Worm (Caenorhabditis elegans) whole organism, mixed stage, embryonic: ENCODE data around the gene Y73F4A.1.
A peak's percentile ranks its signal among the peaks of the same experiment; 100 is the strongest.

Experiments used
- M03D4.4 ChIP-seq: sonication (generic microtip); optimal IDR thresholded peaks from 2 replicates; lab custom pipeline; 2017; ENCODE audit warnings: mild to moderate bottlenecking, missing genetic modification characterization, missing compliant biosample characterization
- bed-3 ChIP-seq: fragments of 200-800 bp; sonication (Bioruptor generic); optimal IDR thresholded peaks from 3 replicates; lab custom pipeline; 2018; ENCODE audit warnings: mild to moderate bottlenecking, missing genetic modification characterization, moderate library complexity, missing compliant biosample characterization
- blmp-1 ChIP-seq: fragments of 150-350 bp; optimal IDR thresholded peaks from 2 replicates; lab custom pipeline; 2014; ENCODE audit warnings: missing biosample characterization, missing genetic modification characterization
- ceh-39 ChIP-seq: fragments of 150-350 bp; optimal IDR thresholded peaks from 2 replicates; lab custom pipeline; 2014; ENCODE audit warnings: missing biosample characterization, missing genetic modification characterization
- ceh-43 ChIP-seq: fragments of 200-800 bp; sonication (Bioruptor generic); optimal IDR thresholded peaks from 2 replicates; lab custom pipeline; 2018; ENCODE audit warnings: mild to moderate bottlenecking, missing genetic modification characterization, moderate library complexity, missing compliant biosample characterization
- ceh-83 ChIP-seq: fragments of 200-800 bp; sonication (Bioruptor generic); optimal IDR thresholded peaks from 2 replicates; lab custom pipeline; 2018; ENCODE audit warnings: mild to moderate bottlenecking, missing genetic modification characterization, missing compliant biosample characterization
- ces-1 ChIP-seq: fragments of 150-350 bp; optimal IDR thresholded peaks from 2 replicates; lab custom pipeline; 2014; ENCODE audit warnings: missing biosample characterization, missing genetic modification reagents, missing genetic modification characterization
- cnd-1 ChIP-seq: fragments of 200-800 bp; sonication (Bioruptor generic); optimal IDR thresholded peaks from 2 replicates; lab custom pipeline; 2018; ENCODE audit warnings: mild to moderate bottlenecking, missing genetic modification characterization, missing compliant biosample characterization
- drap-1 ChIP-seq: fragments of 200-800 bp; sonication (Bioruptor generic); optimal IDR thresholded peaks from 3 replicates; lab custom pipeline; 2018; ENCODE audit warnings: mild to moderate bottlenecking, missing genetic modification characterization, missing compliant biosample characterization
- elt-1 ChIP-seq: sonication (generic microtip); optimal IDR thresholded peaks from 2 replicates; lab custom pipeline; 2017; ENCODE audit warnings: missing genetic modification characterization, mild to moderate bottlenecking, missing compliant biosample characterization, antibody characterized with exemption, moderate library complexity, borderline replicate concordance; ENCODE audit not compliant: insufficient read depth
- elt-3 ChIP-seq: fragments of 150-350 bp; optimal IDR thresholded peaks from 2 replicates; lab custom pipeline; 2014; ENCODE audit warnings: missing biosample characterization, missing genetic modification characterization
- flh-1 ChIP-seq: fragments of 200-800 bp; sonication (Bioruptor generic); optimal IDR thresholded peaks from 2 replicates; lab custom pipeline; 2018; ENCODE audit warnings: mild to moderate bottlenecking, missing genetic modification characterization, moderate library complexity, missing compliant biosample characterization
- ham-2 ChIP-seq: fragments of 200-800 bp; sonication (Bioruptor generic); optimal IDR thresholded peaks from 2 replicates; lab custom pipeline; 2018; ENCODE audit warnings: mild to moderate bottlenecking, missing genetic modification characterization, missing compliant biosample characterization
- hlh-1 ChIP-seq: fragments of 150-350 bp; optimal IDR thresholded peaks from 2 replicates; lab custom pipeline; 2014; ENCODE audit warnings: missing biosample characterization, missing genetic modification reagents, missing genetic modification characterization
- lin-13 ChIP-seq: fragments of 150-350 bp; optimal IDR thresholded peaks from 2 replicates; lab custom pipeline; 2014; ENCODE audit warnings: missing biosample characterization, missing genetic modification characterization
- lin-32 ChIP-seq: fragments of 200-800 bp; sonication (Bioruptor generic); optimal IDR thresholded peaks from 2 replicates; lab custom pipeline; 2018; ENCODE audit warnings: mild to moderate bottlenecking, missing genetic modification characterization, missing compliant biosample characterization
- lsy-2 ChIP-seq: fragments of 150-350 bp; optimal IDR thresholded peaks from 2 replicates; lab custom pipeline; 2014; ENCODE audit warnings: missing biosample characterization, missing genetic modification characterization
- mab-5 ChIP-seq: fragments of 150-350 bp; optimal IDR thresholded peaks from 2 replicates; lab custom pipeline; 2014; ENCODE audit warnings: missing biosample characterization, missing genetic modification characterization
- mep-1 ChIP-seq: fragments of 150-350 bp; optimal IDR thresholded peaks from 2 replicates; lab custom pipeline; 2017; ENCODE audit warnings: missing biosample characterization, missing genetic modification reagents, missing genetic modification characterization, inconsistent platforms
- mls-2 ChIP-seq: sonication (generic microtip); optimal IDR thresholded peaks from 2 replicates; lab custom pipeline; 2016; ENCODE audit warnings: mild to moderate bottlenecking, missing genetic modification characterization, moderate library complexity, missing compliant biosample characterization
- nhr-12 ChIP-seq: fragments of 150-350 bp; optimal IDR thresholded peaks from 2 replicates; lab custom pipeline; 2014; ENCODE audit warnings: missing biosample characterization, missing genetic modification characterization
- nhr-28 ChIP-seq: fragments of 150-350 bp; optimal IDR thresholded peaks from 2 replicates; lab custom pipeline; 2014; ENCODE audit warnings: missing biosample characterization, missing genetic modification characterization
- sem-2 ChIP-seq: fragments of 200-800 bp; sonication (Bioruptor generic); optimal IDR thresholded peaks from 2 replicates; lab custom pipeline; 2018; ENCODE audit warnings: mild to moderate bottlenecking, missing genetic modification characterization, missing compliant biosample characterization
- snpc-4 ChIP-seq: fragments of 150-350 bp; optimal IDR thresholded peaks from 2 replicates; lab custom pipeline; 2014; ENCODE audit warnings: missing biosample characterization, missing genetic modification characterization
- tbx-8 ChIP-seq: fragments of 200-800 bp; sonication (Bioruptor generic); optimal IDR thresholded peaks from 2 replicates; lab custom pipeline; 2018; ENCODE audit warnings: mild to moderate bottlenecking, missing genetic modification characterization, moderate library complexity, missing compliant biosample characterization
- unc-120 ChIP-seq: sonication (generic microtip); optimal IDR thresholded peaks from 2 replicates; lab custom pipeline; 2017; ENCODE audit warnings: missing genetic modification characterization, missing compliant biosample characterization; ENCODE audit not compliant: poor library complexity, severe bottlenecking
- unc-39 ChIP-seq: fragments of 150-350 bp; optimal IDR thresholded peaks from 2 replicates; lab custom pipeline; 2014; ENCODE audit warnings: missing biosample characterization, missing genetic modification characterization
- unc-62 ChIP-seq: fragments of 150-350 bp; optimal IDR thresholded peaks from 2 replicates; lab custom pipeline; 2014; ENCODE audit warnings: missing biosample characterization, missing genetic modification reagents, missing genetic modification characterization
- zip-8 ChIP-seq: fragments of 150-350 bp; optimal IDR thresholded peaks from 2 replicates; lab custom pipeline; 2014; ENCODE audit warnings: missing biosample characterization, missing genetic modification characterization
- ztf-11 ChIP-seq: fragments of 150-350 bp; optimal IDR thresholded peaks from 2 replicates; lab custom pipeline; 2014; ENCODE audit warnings: missing biosample characterization, missing genetic modification characterization

The Y73F4A.1 gene

DNA sequence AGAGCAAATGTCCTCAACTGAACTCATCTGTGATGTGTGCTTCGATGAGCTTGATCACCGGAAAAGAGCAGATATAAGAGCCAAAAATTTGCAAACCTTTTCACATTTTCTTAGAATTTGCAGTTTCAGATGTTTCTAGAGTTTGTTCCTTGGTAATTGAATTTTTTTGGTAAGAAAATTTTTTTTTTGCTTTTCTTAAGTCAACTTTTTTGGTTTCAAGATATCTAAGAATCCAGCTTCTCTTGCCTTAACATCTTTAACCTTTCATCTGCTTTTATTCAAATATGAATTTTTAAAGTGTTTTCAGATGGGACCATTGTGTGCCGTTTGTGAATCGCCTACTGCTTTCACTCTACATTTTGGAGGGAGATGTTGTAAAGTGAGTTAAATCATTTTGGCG, 24.6 kb upstream of the Y73F4A.1 start, which contains the start of gene nhr-11:
nhr-11 (plus strand) TSS at position 301 of the 400 bp plus-strand sequence.
- TF ChIP-seq lsy-2 = no peak
- TF ChIP-seq M03D4.4 = no peak
- no peak for TF ChIP-seq cnd-1 (tag; lab: Kevin White, UChicago)
- no peak for TF ChIP-seq unc-62 (GFP tag; lab: Kevin White, UChicago)
- TF ChIP-seq nhr-28 (tag; lab: Kevin White, UChicago) = no peak

DNA sequence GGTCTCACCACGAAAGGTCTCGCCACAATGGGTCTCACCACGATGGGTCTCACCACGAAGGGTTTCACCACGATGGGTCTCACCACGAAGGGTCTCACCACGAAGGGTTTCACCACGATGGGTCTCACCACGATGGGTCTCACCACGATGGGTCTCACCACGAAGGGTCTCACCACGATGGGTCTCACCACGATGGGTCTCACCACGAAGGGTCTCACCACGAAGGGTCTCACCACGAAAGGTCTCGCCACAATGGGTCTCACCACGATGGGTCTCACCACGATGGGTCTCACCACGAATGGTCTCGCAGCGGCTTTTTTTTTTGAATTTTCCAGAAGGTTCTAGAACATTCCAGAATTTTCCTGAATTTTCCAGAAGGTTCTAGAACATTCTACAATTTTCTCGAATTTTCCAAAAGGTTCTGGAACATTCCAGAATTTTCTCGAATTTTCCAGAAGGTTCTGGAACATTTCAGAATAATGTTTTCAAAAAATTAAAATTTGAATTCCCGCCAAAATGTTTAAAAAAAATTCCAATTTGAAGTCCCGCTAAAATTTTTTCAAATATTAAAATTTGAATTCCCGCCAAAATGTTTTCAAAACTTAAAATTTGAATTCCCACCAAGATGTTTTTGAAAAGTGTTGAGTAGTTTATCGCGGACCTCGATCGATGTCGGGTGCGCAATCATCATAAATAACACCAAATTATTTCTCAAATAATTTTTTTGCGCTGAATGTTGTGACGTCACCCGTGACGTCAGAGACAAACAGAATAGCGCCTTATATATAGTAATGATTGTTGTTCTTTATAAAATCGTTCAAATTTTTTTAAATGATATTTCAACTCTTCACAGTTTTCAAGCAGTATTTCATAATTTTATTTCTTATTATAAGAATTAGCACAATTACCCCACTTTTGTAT, 22.4 kb upstream of the Y73F4A.1 start:
- TF ChIP-seq zip-8 (tag; lab: Kevin White, UChicago) = peak; percentile 58
- TF ChIP-seq, all 35 proteins: peak for 1; not testable (repeated sequence) for 34

DNA sequence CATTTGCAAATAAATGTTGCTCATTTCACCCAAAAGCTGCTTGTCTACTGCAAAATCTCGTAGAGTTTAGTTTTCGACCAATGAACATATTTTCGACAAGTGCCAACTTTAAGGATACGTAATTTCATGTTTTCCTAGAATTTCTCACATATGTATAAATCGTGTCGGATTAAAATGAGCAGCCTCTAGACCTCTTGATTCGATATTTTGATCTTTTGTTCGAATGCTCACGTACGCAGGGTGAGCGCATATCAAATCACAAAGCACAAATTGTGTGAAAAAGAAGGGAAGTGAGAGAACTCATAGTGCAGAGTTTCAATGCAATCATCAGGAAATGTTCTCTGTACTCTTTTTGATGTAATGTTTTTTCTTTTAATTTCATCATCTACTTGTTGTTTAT, 18.4 kb upstream of the Y73F4A.1 start:
- TF ChIP-seq mls-2 (tag; lab: Kevin White, UChicago) (no peak), bed-3 (GFP tag; lab: Kevin White, UChicago) (no peak), hlh-1 (no peak), lin-32 (GFP tag; lab: Kevin White, UChicago) (no peak), elt-1 (no peak), snpc-4 (tag; lab: Kevin White, UChicago) (no peak), unc-39 (tag; lab: Kevin White, UChicago) (no peak), flh-1 (GFP tag; lab: Kevin White, UChicago) (no peak), lsy-2 (no peak), ceh-43 (GFP tag; lab: Kevin White, UChicago) (no peak), unc-62 (GFP tag; lab: Kevin White, UChicago) (no peak), ces-1 (GFP tag; lab: Kevin White, UChicago) (no peak), elt-3 (tag; lab: Kevin White, UChicago) (no peak), unc-120 (tag; lab: Kevin White, UChicago) (no peak)

DNA sequence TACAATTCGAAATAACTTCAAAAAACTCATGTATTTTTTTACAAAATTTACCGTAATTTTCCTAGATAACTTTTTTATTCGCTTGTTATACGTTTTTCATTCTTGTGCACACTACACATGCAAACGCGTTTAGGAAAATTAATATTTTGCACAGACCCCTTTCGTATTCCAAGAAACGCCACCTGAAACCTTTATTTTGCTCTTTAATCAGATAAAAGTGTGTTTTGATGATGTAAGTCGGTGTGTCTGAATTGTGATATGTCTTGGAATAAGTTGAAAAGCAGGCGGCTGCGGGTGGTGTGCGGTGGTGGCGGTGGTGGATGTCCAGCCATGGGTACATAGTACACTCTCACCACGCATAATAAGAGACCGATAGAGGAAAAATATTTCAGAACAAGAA, 8.3 kb upstream of the Y73F4A.1 start:
- no peak for TF ChIP-seq ham-2 (GFP tag; lab: Kevin White, UChicago)
- no peak for TF ChIP-seq blmp-1 (tag; lab: Kevin White, UChicago)
- TF ChIP-seq sem-2 (GFP tag; lab: Kevin White, UChicago) = no peak
- TF ChIP-seq tbx-8 (GFP tag; lab: Kevin White, UChicago) = no peak
- TF ChIP-seq ceh-83 (GFP tag; lab: Kevin White, UChicago) = no peak
- no peak for TF ChIP-seq mep-1
- no peak for TF ChIP-seq elt-1
- TF ChIP-seq lin-13 (tag; lab: Kevin White, UChicago) = no peak
- no peak for TF ChIP-seq nhr-12 (tag; lab: Kevin White, UChicago)
- TF ChIP-seq ztf-11 (tag; lab: Kevin White, UChicago) = no peak
- TF ChIP-seq lin-32 (GFP tag; lab: Kevin White, UChicago) = no peak
- no peak for TF ChIP-seq drap-1 (GFP tag; lab: Kevin White, UChicago)
- no peak for TF ChIP-seq cnd-1 (tag; lab: Kevin White, UChicago)
- no peak for TF ChIP-seq ceh-39 (tag; lab: Kevin White, UChicago)
- no peak for TF ChIP-seq unc-39 (tag; lab: Kevin White, UChicago)
- TF ChIP-seq flh-1 (GFP tag; lab: Kevin White, UChicago) = no peak
- TF ChIP-seq ces-1 (GFP tag; lab: Kevin White, UChicago) = no peak
- no peak for TF ChIP-seq snpc-4 (tag; lab: Kevin White, UChicago)

DNA sequence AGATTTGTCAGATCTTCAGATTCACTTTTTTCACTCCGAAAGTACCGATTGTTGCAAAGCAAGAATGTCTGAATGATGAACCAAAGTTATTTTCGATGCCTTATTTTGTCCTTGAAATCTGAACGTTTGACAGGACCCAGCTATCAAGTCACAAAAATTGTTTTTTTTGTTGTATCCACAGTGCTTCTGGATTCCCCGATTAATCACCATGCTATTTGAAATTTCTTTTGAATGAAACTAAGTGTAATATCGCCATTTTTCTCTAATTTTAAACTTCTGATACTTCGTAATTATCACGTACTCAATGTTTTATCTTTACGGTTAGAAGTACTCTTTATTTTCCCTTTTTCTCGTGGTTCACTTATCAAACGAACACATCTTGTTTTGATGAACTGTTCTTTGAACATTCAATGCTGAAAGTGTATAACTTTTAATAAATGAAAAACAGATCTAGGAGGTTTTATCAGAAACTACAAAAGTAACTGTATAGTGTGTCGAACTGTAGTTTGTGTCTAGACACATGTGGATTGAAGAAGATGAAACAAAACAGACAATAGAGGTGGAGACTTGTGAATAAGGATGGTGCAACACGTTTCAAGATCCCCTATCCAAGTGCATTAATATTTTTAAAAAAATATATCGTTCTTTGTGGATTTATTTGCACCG, 6.5 kb upstream of the Y73F4A.1 start:
- no peak for TF ChIP-seq mls-2 (tag; lab: Kevin White, UChicago)
- no peak for TF ChIP-seq lin-32 (GFP tag; lab: Kevin White, UChicago)
- TF ChIP-seq flh-1 (GFP tag; lab: Kevin White, UChicago) = no peak
- TF ChIP-seq snpc-4 (tag; lab: Kevin White, UChicago) = no peak
- no peak for TF ChIP-seq drap-1 (GFP tag; lab: Kevin White, UChicago)
- no peak for TF ChIP-seq mab-5 (tag; lab: Kevin White, UChicago)
- no peak for TF ChIP-seq unc-39 (tag; lab: Kevin White, UChicago)
- no peak for TF ChIP-seq nhr-12 (tag; lab: Kevin White, UChicago)
- no peak for TF ChIP-seq M03D4.4
- TF ChIP-seq ztf-11 (tag; lab: Kevin White, UChicago) = no peak
- no peak for TF ChIP-seq unc-120 (tag; lab: Kevin White, UChicago)
